Fruit fly (Drosophila melanogaster) whole organism, embryonic: Measurements from ENCODE around the gene Tti1.

Source experiments
- Asciz ChIP-seq: fragments of 200-800 bp; sonication (Bioruptor generic); optimal IDR thresholded peaks from 2 replicates; lab custom pipeline; 2017; ENCODE audit warnings: missing biosample characterization, mild to moderate bottlenecking, missing genetic modification characterization, missing genetic modification reagents
- Bteb2 ChIP-seq: fragments of 200-800 bp; sonication (Bioruptor generic); optimal IDR thresholded peaks from 2 replicates; lab custom pipeline; 2016; ENCODE audit warnings: missing biosample characterization, missing genetic modification characterization
- CG10267 ChIP-seq: fragments of 200-800 bp; sonication (Bioruptor generic); optimal IDR thresholded peaks from 2 replicates; lab custom pipeline; 2018; ENCODE audit warnings: missing biosample characterization, mild to moderate bottlenecking, missing genetic modification characterization, moderate library complexity
- CG10543 ChIP-seq: fragments of 200-800 bp; sonication (Bioruptor generic); optimal IDR thresholded peaks from 3 replicates; lab custom pipeline; 2017; ENCODE audit warnings: missing biosample characterization, mild to moderate bottlenecking, missing genetic modification characterization, moderate library complexity
- CG10959 ChIP-seq: fragments of 200-800 bp; sonication (Bioruptor generic); IDR thresholded peaks from 2 replicates; pipeline ENCODE4 v1.3.6; 2022; ENCODE audit warnings: missing biosample characterization, missing genetic modification characterization
- CG12391 ChIP-seq: fragments of 200-800 bp; sonication (Bioruptor generic); optimal IDR thresholded peaks from 3 replicates; lab custom pipeline; 2018; ENCODE audit warnings: missing biosample characterization, mild to moderate bottlenecking, missing genetic modification characterization, moderate library complexity
- CG12769 ChIP-seq: fragments of 200-800 bp; sonication (Bioruptor generic); optimal IDR thresholded peaks from 2 replicates; lab custom pipeline; 2019; ENCODE audit warnings: missing biosample characterization, mild to moderate bottlenecking, missing genetic modification characterization, moderate library complexity
- CG13123 ChIP-seq: fragments of 200-800 bp; sonication (Bioruptor generic); optimal IDR thresholded peaks from 2 replicates; lab custom pipeline; 2016; ENCODE audit warnings: missing biosample characterization, missing genetic modification characterization
- CG13624 ChIP-seq: fragments of 200-800 bp; sonication (Bioruptor generic); optimal IDR thresholded peaks from 2 replicates; lab custom pipeline; 2016; ENCODE audit warnings: missing biosample characterization, missing genetic modification characterization
- CG16813 ChIP-seq: fragments of 200-800 bp; sonication (Bioruptor generic); IDR thresholded peaks from 3 replicates; pipeline ENCODE4 v1.3.6; 2022; ENCODE audit warnings: missing biosample characterization, missing genetic modification characterization; ENCODE audit not compliant: partially characterized antibody
- CG2129 ChIP-seq: fragments of 200-800 bp; sonication (Bioruptor generic); IDR thresholded peaks from 2 replicates; pipeline ENCODE4 v1.3.6; 2022; ENCODE audit warnings: missing biosample characterization, missing genetic modification characterization; ENCODE audit not compliant: partially characterized antibody
- CG2889 ChIP-seq: fragments of 200-800 bp; sonication (Bioruptor generic); IDR thresholded peaks from 3 replicates; pipeline ENCODE4 v1.3.6; 2022; ENCODE audit warnings: missing biosample characterization, missing genetic modification characterization
- CG31365 ChIP-seq: fragments of 200-800 bp; sonication (Bioruptor generic); optimal IDR thresholded peaks from 2 replicates; lab custom pipeline; 2018; ENCODE audit warnings: missing biosample characterization, mild to moderate bottlenecking, missing genetic modification characterization
- CG5245 ChIP-seq: fragments of 200-800 bp; sonication (Bioruptor generic); optimal IDR thresholded peaks from 3 replicates; lab custom pipeline; 2016; ENCODE audit warnings: missing biosample characterization, missing genetic modification characterization
- CG6254 ChIP-seq: fragments of 200-800 bp; sonication (Bioruptor generic); optimal IDR thresholded peaks from 3 replicates; lab custom pipeline; 2017; ENCODE audit warnings: mild to moderate bottlenecking, missing biosample characterization, missing genetic modification reagents, missing genetic modification characterization
- CG7271 ChIP-seq: fragments of 200-800 bp; sonication (Bioruptor generic); optimal IDR thresholded peaks from 2 replicates; lab custom pipeline; 2018; ENCODE audit warnings: missing biosample characterization, mild to moderate bottlenecking, missing genetic modification characterization, moderate library complexity
- CG8478 ChIP-seq: fragments of >200 bp; optimal IDR thresholded peaks from 2 replicates; lab custom pipeline; 2018
- CG8924 ChIP-seq: fragments of 200-800 bp; optimal IDR thresholded peaks from 3 replicates; lab custom pipeline; 2019; ENCODE audit warnings: missing biosample characterization, mild to moderate bottlenecking, missing genetic modification characterization, moderate library complexity
- CG9817 ChIP-seq: fragments of 200-800 bp; sonication (Bioruptor generic); optimal IDR thresholded peaks from 2 replicates; lab custom pipeline; 2018; ENCODE audit warnings: missing biosample characterization, mild to moderate bottlenecking, missing genetic modification characterization, moderate library complexity
- CTCF ChIP-seq: fragments of 200-800 bp; sonication (Bioruptor generic); optimal IDR thresholded peaks from 2 replicates; lab custom pipeline; 2017; ENCODE audit warnings: missing biosample characterization, mild to moderate bottlenecking, missing genetic modification characterization, moderate library complexity
- Dbx ChIP-seq: fragments of 200-800 bp; sonication (Bioruptor generic); IDR thresholded peaks from 3 replicates; pipeline ENCODE4 v1.3.6; 2022; ENCODE audit warnings: missing biosample characterization, missing genetic modification characterization
- Deaf1 ChIP-seq: fragments of 200-800 bp; optimal IDR thresholded peaks from 3 replicates; lab custom pipeline; 2019; ENCODE audit warnings: missing biosample characterization, mild to moderate bottlenecking, missing genetic modification characterization, moderate library complexity
- Ets65A ChIP-seq: fragments of 200-800 bp; sonication (Bioruptor generic); peaks from one replicate; lab custom pipeline; 2016; ENCODE audit warnings: missing biosample characterization, missing genetic modification characterization
- Hand ChIP-seq: fragments of 200-800 bp; sonication (Bioruptor generic); optimal IDR thresholded peaks from 2 replicates; lab custom pipeline; 2017; ENCODE audit warnings: mild to moderate bottlenecking, missing biosample characterization, missing genetic modification reagents, missing genetic modification characterization
- Jarid2 ChIP-seq: fragments of 200-800 bp; sonication (Bioruptor generic); optimal IDR thresholded peaks from 3 replicates; lab custom pipeline; 2017; ENCODE audit warnings: mild to moderate bottlenecking, missing biosample characterization, missing genetic modification reagents, missing genetic modification characterization
- Lpt ChIP-seq: fragments of >200 bp; optimal IDR thresholded peaks from 2 replicates; lab custom pipeline; 2018; ENCODE audit warnings: missing biosample characterization, missing genetic modification characterization
- Med ChIP-seq: fragments of 200-800 bp; sonication (Bioruptor generic); peaks from one replicate; lab custom pipeline; 2016; ENCODE audit warnings: missing biosample characterization, missing genetic modification characterization, mild to moderate bottlenecking, inconsistent platforms, moderate library complexity
- Meics ChIP-seq: fragments of 200-800 bp; sonication (Bioruptor generic); optimal IDR thresholded peaks from 2 replicates; lab custom pipeline; 2017; ENCODE audit warnings: missing biosample characterization, mild to moderate bottlenecking, missing genetic modification characterization
- Mes4 ChIP-seq: fragments of 200-800 bp; sonication (Bioruptor generic); optimal IDR thresholded peaks from 2 replicates; lab custom pipeline; 2016; ENCODE audit warnings: missing biosample characterization, missing genetic modification characterization
- Neu2 ChIP-seq: fragments of 200-800 bp; sonication (Bioruptor generic); optimal IDR thresholded peaks from 3 replicates; lab custom pipeline; 2016; ENCODE audit warnings: missing biosample characterization, missing genetic modification characterization, borderline replicate concordance
- Sin3A ChIP-seq: fragments of >200 bp; optimal IDR thresholded peaks from 2 replicates; lab custom pipeline; 2018
- Spps ChIP-seq: fragments of 200-800 bp; sonication (Bioruptor generic); optimal IDR thresholded peaks from 2 replicates; lab custom pipeline; 2018; ENCODE audit warnings: missing biosample characterization, mild to moderate bottlenecking, missing genetic modification characterization
- Sry-β ChIP-seq: fragments of 200-800 bp; sonication (Bioruptor generic); optimal IDR thresholded peaks from 2 replicates; lab custom pipeline; 2018; ENCODE audit warnings: missing biosample characterization, mild to moderate bottlenecking, missing genetic modification characterization, moderate library complexity
- Usf ChIP-seq: fragments of 200-800 bp; sonication (Bioruptor generic); optimal IDR thresholded peaks from 2 replicates; lab custom pipeline; 2017; ENCODE audit warnings: missing genotype, missing biosample characterization, missing genetic modification characterization
- ash1 ChIP-seq: fragments of 200-800 bp; sonication (Bioruptor generic); optimal IDR thresholded peaks from 2 replicates; lab custom pipeline; 2018; ENCODE audit warnings: missing biosample characterization, mild to moderate bottlenecking, missing genetic modification characterization
- cas ChIP-seq: fragments of 200-800 bp; sonication (Bioruptor generic); IDR thresholded peaks from 2 replicates; pipeline ENCODE4 v1.3.6; 2022; ENCODE audit warnings: missing biosample characterization, missing genetic modification characterization
- chn ChIP-seq: fragments of 200-800 bp; sonication (Bioruptor generic); optimal IDR thresholded peaks from 2 replicates; lab custom pipeline; 2016; ENCODE audit warnings: missing biosample characterization, missing genetic modification characterization
- dimm ChIP-seq: fragments of 200-800 bp; sonication (Bioruptor generic); IDR thresholded peaks from 2 replicates; pipeline ENCODE4 v1.3.6; 2022; ENCODE audit warnings: missing biosample characterization, missing genetic modification characterization
- dmrt99B ChIP-seq: fragments of 200-800 bp; sonication (Bioruptor generic); optimal IDR thresholded peaks from 2 replicates; lab custom pipeline; 2018; ENCODE audit warnings: missing biosample characterization, mild to moderate bottlenecking, missing genetic modification characterization, moderate library complexity
- fd96Cb ChIP-seq: fragments of 200-800 bp; sonication (Bioruptor generic); optimal IDR thresholded peaks from 2 replicates; lab custom pipeline; 2018; ENCODE audit warnings: missing biosample characterization, mild to moderate bottlenecking, missing genetic modification characterization, moderate library complexity
- kah ChIP-seq: fragments of 200-800 bp; sonication (Bioruptor generic); optimal IDR thresholded peaks from 2 replicates; lab custom pipeline; 2018; ENCODE audit warnings: missing biosample characterization, mild to moderate bottlenecking, missing genetic modification characterization
- ken ChIP-seq: fragments of 200-800 bp; sonication (Bioruptor generic); IDR thresholded peaks from 3 replicates; pipeline ENCODE4 v1.3.6; 2022; ENCODE audit warnings: missing biosample characterization, missing genetic modification characterization
- p53 ChIP-seq: fragments of 200-800 bp; sonication (Bioruptor generic); optimal IDR thresholded peaks from 2 replicates; lab custom pipeline; 2016; ENCODE audit warnings: missing biosample characterization, missing genetic modification characterization
- peb ChIP-seq: fragments of 200-800 bp; sonication (Bioruptor generic); IDR thresholded peaks from 2 replicates; pipeline ENCODE4 v1.3.6; 2022; ENCODE audit warnings: missing biosample characterization, missing genetic modification characterization
- prd ChIP-seq, 3 experiments: fragments of >200 bp in 2 of 3; fragments of 200-800 bp in 1 of 3; sonication (Bioruptor generic) in 1 of 3; optimal IDR thresholded peaks in 2 of 3; IDR thresholded peaks in 1 of 3; 2 replicates in 2 of 3; 3 replicates in 1 of 3; pipeline versions ENCODE4 v1.3.6 to Lab custom; 2017 to 2022; ENCODE audit warnings: missing biosample characterization in 1 of 3, missing genetic modification characterization in 1 of 3
- psq ChIP-seq: fragments of 200-800 bp; sonication (Bioruptor generic); optimal IDR thresholded peaks from 2 replicates; lab custom pipeline; 2017; ENCODE audit warnings: missing biosample characterization, missing genetic modification characterization
- sc ChIP-seq, 3 experiments: fragments of >200 bp in 2 of 3; fragments of 200-800 bp in 1 of 3; sonication (Bioruptor generic) in 1 of 3; optimal IDR thresholded peaks; 2 replicates in 2 of 3; 3 replicates in 1 of 3; lab custom pipeline; 2017; ENCODE audit warnings: mild to moderate bottlenecking in 1 of 3, missing biosample characterization in 1 of 3, missing genetic modification characterization in 1 of 3, missing genetic modification reagents in 1 of 3
- shn ChIP-seq: fragments of 200-800 bp; sonication (Bioruptor generic); optimal IDR thresholded peaks from 3 replicates; lab custom pipeline; 2016; ENCODE audit warnings: missing biosample characterization, missing genetic modification characterization
- sima ChIP-seq: fragments of 200-800 bp; sonication (Bioruptor generic); optimal IDR thresholded peaks from 2 replicates; lab custom pipeline; 2016; ENCODE audit warnings: missing biosample characterization, missing genetic modification characterization
- trh ChIP-seq: fragments of 200-800 bp; sonication (Bioruptor generic); optimal IDR thresholded peaks from 2 replicates; lab custom pipeline; 2016; ENCODE audit warnings: missing biosample characterization, missing genetic modification characterization
- zen ChIP-seq: fragments of 200-800 bp; sonication (Bioruptor generic); optimal IDR thresholded peaks from 3 replicates; lab custom pipeline; 2018; ENCODE audit warnings: missing biosample characterization, mild to moderate bottlenecking, missing genetic modification characterization, moderate library complexity

Tti1 gene

DNA sequence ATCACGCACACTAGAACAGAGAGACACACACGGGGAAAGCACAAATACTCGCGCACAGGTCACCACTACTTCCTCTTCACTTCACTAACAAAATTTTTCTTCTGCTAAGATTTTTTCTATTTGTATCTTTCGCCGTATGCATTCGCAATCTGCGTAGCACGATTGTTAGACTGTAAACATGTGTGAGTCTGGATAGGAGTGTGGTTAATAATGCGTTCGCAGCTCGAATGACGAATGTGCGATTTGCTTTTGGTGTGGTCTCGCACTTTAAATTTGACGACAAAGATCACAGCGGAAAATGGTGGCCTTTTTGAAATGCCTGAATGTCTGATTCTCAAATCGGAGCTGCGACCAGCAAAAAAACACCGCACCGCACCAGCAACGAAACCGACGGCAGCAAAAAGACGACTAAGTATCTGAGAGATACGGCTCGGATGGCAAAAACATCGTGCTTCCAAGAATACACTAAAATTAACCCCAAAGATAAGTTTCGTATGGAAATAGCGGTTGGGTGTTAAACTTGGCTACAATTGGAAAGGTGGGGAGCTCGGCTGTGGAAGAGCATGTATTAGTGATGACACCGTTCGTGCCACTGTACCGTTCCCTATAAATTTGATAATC is 49.4 kb downstream of the Tti1 start, which contains the start of gene Unc-115a (continued):
- TF ChIP-seq ash1 (GFP tag; lab: Kevin White, UChicago) (no peak), cas (no peak), CG2129 (no peak), CG7271 (tag; lab: Kevin White, UChicago) (no peak), Sin3A (lab: Kevin White, UChicago) (peak; percentile 38), Lpt (GFP tag; lab: Kevin White, UChicago) (no peak), chn (GFP tag; lab: Kevin White, UChicago) (peak; percentile 68), ken (GFP tag; lab: Robert Waterston, UW) (no peak), Jarid2 (GFP tag; lab: Kevin White, UChicago) (peak; percentile 97), Bteb2 (GFP tag; lab: Kevin White, UChicago) (peak; percentile 48), CG6254 (no peak), p53 (GFP tag; lab: Kevin White, UChicago) (no peak), sima (no peak), CG13624 (GFP tag; lab: Kevin White, UChicago) (peak; percentile 78), CG13123 (GFP tag; lab: Kevin White, UChicago) (no peak), shn (GFP tag; lab: Kevin White, UChicago) (peak; percentile 20), Neu2 (no peak), fd96Cb (no peak), Mes4 (GFP tag; lab: Kevin White, UChicago) (peak; percentile 61), dimm (GFP tag; lab: Robert Waterston, UW) (no peak), Usf (no peak), CG2889 (GFP tag; lab: Robert Waterston, UW) (no peak), Asciz (GFP tag; lab: Kevin White, UChicago) (no peak), CG9817 (peak; percentile 42), Sry-β (GFP tag; lab: Kevin White, UChicago) (no peak), Deaf1 (tag; lab: Kevin White, UChicago) (peak; percentile 96), Ets65A (GFP tag; lab: Kevin White, UChicago) (peak; percentile 90), peb (GFP tag; lab: Robert Waterston, UW) (no peak), zen (tag; lab: Kevin White, UChicago) (peak; percentile 67), CG12769 (tag; lab: Kevin White, UChicago) (peak; percentile 62), sc (optimal IDR thresholded peaks at IDR 0.05; lab: Kevin White, UChicago) (no peak), sc (GFP tag; optimal IDR thresholded peaks at IDR 0.05; lab: Kevin White, UChicago) (no peak), Spps (tag; lab: Kevin White, UChicago) (no peak), dmrt99B (no peak), CTCF (peak; percentile 79), psq (GFP tag; lab: Kevin White, UChicago) (peak; percentile 23), trh (no peak), CG5245 (GFP tag; lab: Kevin White, UChicago) (no peak), CG31365 (tag; lab: Kevin White, UChicago) (peak; percentile 42), CG8924 (tag; lab: Kevin White, UChicago) (peak; percentile 66), CG16813 (GFP tag; lab: Robert Waterston, UW) (no peak), Hand (GFP tag; lab: Kevin White, UChicago) (peak; percentile 28), CG8478 (lab: Kevin White, UChicago) (no peak), CG10267 (tag; lab: Kevin White, UChicago) (peak; percentile 74), CG12391 (tag; lab: Kevin White, UChicago) (peak; percentile 59), CG10959 (GFP tag; lab: Robert Waterston, UW) (no peak), Dbx (GFP tag; lab: Robert Waterston, UW) (no peak), kah (peak; percentile 32), CG10543 (peak; percentile 32), Meics (GFP tag; lab: Kevin White, UChicago) (peak; percentile 44), prd (optimal IDR thresholded peaks at IDR 0.05; lab: Kevin White, UChicago) (no peak), prd (GFP tag; IDR thresholded peaks at IDR 0.05; lab: Robert Waterston, UW) (no peak), Med (GFP tag; lab: Kevin White, UChicago) (peak; percentile 93)
